Worm (Caenorhabditis elegans) whole organism, mixed stage, embryonic: Measurements from ENCODE around the gene C05G5.7.

ENCODE experiments used
- M03D4.4 ChIP-seq: sonication (generic microtip); optimal IDR thresholded peaks from 2 replicates; lab custom pipeline; 2017; ENCODE audit warnings: mild to moderate bottlenecking, missing genetic modification characterization, missing compliant biosample characterization
- bed-3 ChIP-seq: fragments of 200-800 bp; sonication (Bioruptor generic); optimal IDR thresholded peaks from 3 replicates; lab custom pipeline; 2018; ENCODE audit warnings: mild to moderate bottlenecking, missing genetic modification characterization, moderate library complexity, missing compliant biosample characterization
- blmp-1 ChIP-seq: fragments of 150-350 bp; optimal IDR thresholded peaks from 2 replicates; lab custom pipeline; 2014; ENCODE audit warnings: missing biosample characterization, missing genetic modification characterization
- ceh-43 ChIP-seq: fragments of 200-800 bp; sonication (Bioruptor generic); optimal IDR thresholded peaks from 2 replicates; lab custom pipeline; 2018; ENCODE audit warnings: mild to moderate bottlenecking, missing genetic modification characterization, moderate library complexity, missing compliant biosample characterization
- ceh-83 ChIP-seq: fragments of 200-800 bp; sonication (Bioruptor generic); optimal IDR thresholded peaks from 2 replicates; lab custom pipeline; 2018; ENCODE audit warnings: mild to moderate bottlenecking, missing genetic modification characterization, missing compliant biosample characterization
- ces-1 ChIP-seq: fragments of 150-350 bp; optimal IDR thresholded peaks from 2 replicates; lab custom pipeline; 2014; ENCODE audit warnings: missing biosample characterization, missing genetic modification reagents, missing genetic modification characterization
- cnd-1 ChIP-seq: fragments of 200-800 bp; sonication (Bioruptor generic); optimal IDR thresholded peaks from 2 replicates; lab custom pipeline; 2018; ENCODE audit warnings: mild to moderate bottlenecking, missing genetic modification characterization, missing compliant biosample characterization
- elt-1 ChIP-seq: sonication (generic microtip); optimal IDR thresholded peaks from 2 replicates; lab custom pipeline; 2017; ENCODE audit warnings: missing genetic modification characterization, mild to moderate bottlenecking, missing compliant biosample characterization, antibody characterized with exemption, moderate library complexity, borderline replicate concordance; ENCODE audit not compliant: insufficient read depth
- flh-1 ChIP-seq: fragments of 200-800 bp; sonication (Bioruptor generic); optimal IDR thresholded peaks from 2 replicates; lab custom pipeline; 2018; ENCODE audit warnings: mild to moderate bottlenecking, missing genetic modification characterization, moderate library complexity, missing compliant biosample characterization
- ham-2 ChIP-seq: fragments of 200-800 bp; sonication (Bioruptor generic); optimal IDR thresholded peaks from 2 replicates; lab custom pipeline; 2018; ENCODE audit warnings: mild to moderate bottlenecking, missing genetic modification characterization, missing compliant biosample characterization
- hlh-1 ChIP-seq: fragments of 150-350 bp; optimal IDR thresholded peaks from 2 replicates; lab custom pipeline; 2014; ENCODE audit warnings: missing biosample characterization, missing genetic modification reagents, missing genetic modification characterization
- lin-13 ChIP-seq: fragments of 150-350 bp; optimal IDR thresholded peaks from 2 replicates; lab custom pipeline; 2014; ENCODE audit warnings: missing biosample characterization, missing genetic modification characterization
- lin-32 ChIP-seq: fragments of 200-800 bp; sonication (Bioruptor generic); optimal IDR thresholded peaks from 2 replicates; lab custom pipeline; 2018; ENCODE audit warnings: mild to moderate bottlenecking, missing genetic modification characterization, missing compliant biosample characterization
- lsy-2 ChIP-seq: fragments of 150-350 bp; optimal IDR thresholded peaks from 2 replicates; lab custom pipeline; 2014; ENCODE audit warnings: missing biosample characterization, missing genetic modification characterization
- mab-5 ChIP-seq: fragments of 150-350 bp; optimal IDR thresholded peaks from 2 replicates; lab custom pipeline; 2014; ENCODE audit warnings: missing biosample characterization, missing genetic modification characterization
- mep-1 ChIP-seq: fragments of 150-350 bp; optimal IDR thresholded peaks from 2 replicates; lab custom pipeline; 2017; ENCODE audit warnings: missing biosample characterization, missing genetic modification reagents, missing genetic modification characterization, inconsistent platforms
- mls-2 ChIP-seq: sonication (generic microtip); optimal IDR thresholded peaks from 2 replicates; lab custom pipeline; 2016; ENCODE audit warnings: mild to moderate bottlenecking, missing genetic modification characterization, moderate library complexity, missing compliant biosample characterization
- nhr-12 ChIP-seq: fragments of 150-350 bp; optimal IDR thresholded peaks from 2 replicates; lab custom pipeline; 2014; ENCODE audit warnings: missing biosample characterization, missing genetic modification characterization
- nhr-2 ChIP-seq: fragments of 150-350 bp; optimal IDR thresholded peaks from 2 replicates; lab custom pipeline; 2014; ENCODE audit warnings: missing biosample characterization, missing genetic modification characterization
- nhr-237 ChIP-seq: fragments of 150-350 bp; optimal IDR thresholded peaks from 2 replicates; lab custom pipeline; 2014; ENCODE audit warnings: missing biosample characterization, missing genetic modification characterization
- nhr-76 ChIP-seq: sonication (generic microtip); optimal IDR thresholded peaks from 2 replicates; lab custom pipeline; 2017; ENCODE audit warnings: missing biosample characterization, missing genetic modification characterization
- sem-2 ChIP-seq: fragments of 200-800 bp; sonication (Bioruptor generic); optimal IDR thresholded peaks from 2 replicates; lab custom pipeline; 2018; ENCODE audit warnings: mild to moderate bottlenecking, missing genetic modification characterization, missing compliant biosample characterization
- snpc-4 ChIP-seq: fragments of 150-350 bp; optimal IDR thresholded peaks from 2 replicates; lab custom pipeline; 2014; ENCODE audit warnings: missing biosample characterization, missing genetic modification characterization
- sptf-1 ChIP-seq: sonication (generic microtip); optimal IDR thresholded peaks from 2 replicates; lab custom pipeline; 2017; ENCODE audit warnings: mild to moderate bottlenecking, missing genetic modification characterization, moderate library complexity, missing compliant biosample characterization
- tbx-8 ChIP-seq: fragments of 200-800 bp; sonication (Bioruptor generic); optimal IDR thresholded peaks from 2 replicates; lab custom pipeline; 2018; ENCODE audit warnings: mild to moderate bottlenecking, missing genetic modification characterization, moderate library complexity, missing compliant biosample characterization
- unc-120 ChIP-seq: sonication (generic microtip); optimal IDR thresholded peaks from 2 replicates; lab custom pipeline; 2017; ENCODE audit warnings: missing genetic modification characterization, missing compliant biosample characterization; ENCODE audit not compliant: poor library complexity, severe bottlenecking
- unc-39 ChIP-seq: fragments of 150-350 bp; optimal IDR thresholded peaks from 2 replicates; lab custom pipeline; 2014; ENCODE audit warnings: missing biosample characterization, missing genetic modification characterization
- zip-8 ChIP-seq: fragments of 150-350 bp; optimal IDR thresholded peaks from 2 replicates; lab custom pipeline; 2014; ENCODE audit warnings: missing biosample characterization, missing genetic modification characterization
- ztf-11 ChIP-seq: fragments of 150-350 bp; optimal IDR thresholded peaks from 2 replicates; lab custom pipeline; 2014; ENCODE audit warnings: missing biosample characterization, missing genetic modification characterization

C05G5.7 gene

ce11 chrX:14778112-14778511 is 34.5 kb upstream of the C05G5.7 start:
- no peak for TF ChIP-seq ceh-43 (GFP tag; lab: Kevin White, UChicago)
- no peak for TF ChIP-seq unc-39 (tag; lab: Kevin White, UChicago)
- no peak for TF ChIP-seq nhr-76 (tag; lab: Kevin White, UChicago)
- TF ChIP-seq M03D4.4 (tag; lab: Kevin White, UChicago), result no peak
- no peak for TF ChIP-seq nhr-12
- no peak for TF ChIP-seq blmp-1 (tag; lab: Kevin White, UChicago)
- TF ChIP-seq ces-1, result peak; percentile 89

- TF ChIP-seq unc-39 (tag; lab: Kevin White, UChicago), result no peak
- peak; percentile 34 for TF ChIP-seq lsy-2 (tag; lab: Kevin White, UChicago)
- TF ChIP-seq, all 35 proteins: peak for 1
Observed at ce11 chrX:14776312-14776711, 32.7 kb upstream of the C05G5.7 start.

DNA sequence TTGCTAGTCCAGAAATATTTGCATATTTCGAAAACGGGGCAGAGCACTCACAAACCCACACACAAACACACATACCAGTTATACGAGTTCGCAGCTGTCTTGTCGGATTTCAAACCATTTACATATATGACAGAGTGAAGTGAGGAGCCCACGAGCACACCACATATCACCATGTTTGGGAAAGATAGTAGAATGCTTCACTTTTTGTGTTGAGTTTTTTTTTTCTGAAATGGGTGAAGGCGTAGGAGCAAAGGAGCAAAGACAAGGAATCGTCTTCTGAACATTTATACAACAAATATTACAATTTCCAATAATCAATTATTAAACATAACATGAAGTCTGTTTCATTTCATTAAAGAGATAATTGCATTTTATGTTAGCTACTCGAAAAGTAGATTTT is 31.6 kb upstream of the C05G5.7 start:
- TF ChIP-seq bed-3 (no peak), sem-2 (GFP tag; lab: Kevin White, UChicago) (no peak), lin-32 (no peak), unc-39 (tag; lab: Kevin White, UChicago) (no peak), ceh-43 (GFP tag; lab: Kevin White, UChicago) (no peak), zip-8 (tag; lab: Kevin White, UChicago) (no peak)
- TF ChIP-seq, all 35 proteins: peak for 0

ce11 chrX:14773238-14773637 is 29.7 kb upstream of the C05G5.7 start, which contains the start of gene unc-3:
Gene unc-3 (plus strand): TSS chrX:14773538.
- no peak for TF ChIP-seq elt-1
- no peak for TF ChIP-seq M03D4.4 (tag; lab: Kevin White, UChicago)
- TF ChIP-seq nhr-237 (tag; lab: Kevin White, UChicago), result no peak

ce11 chrX:14771682-14772081 is 28.1 kb upstream of the C05G5.7 start, which contains the start of gene Y16B4A.2:
Gene Y16B4A.2 (minus strand): TSS chrX:14771851.
- TF ChIP-seq unc-39 (tag; lab: Kevin White, UChicago) (no peak), cnd-1 (tag; lab: Kevin White, UChicago) (no peak), ces-1 (no peak), sptf-1 (tag; lab: Kevin White, UChicago) (no peak), ham-2 (no peak), nhr-76 (tag; lab: Kevin White, UChicago) (no peak), unc-120 (tag; lab: Kevin White, UChicago) (no peak), tbx-8 (GFP tag; lab: Kevin White, UChicago) (no peak), nhr-2 (tag; lab: Kevin White, UChicago) (no peak), nhr-12 (no peak), lsy-2 (tag; lab: Kevin White, UChicago) (no peak), zip-8 (tag; lab: Kevin White, UChicago) (no peak), ztf-11 (tag; lab: Kevin White, UChicago) (no peak), mab-5 (tag; lab: Kevin White, UChicago) (no peak), blmp-1 (tag; lab: Kevin White, UChicago) (no peak), ceh-83 (GFP tag; lab: Kevin White, UChicago) (no peak), sem-2 (GFP tag; lab: Kevin White, UChicago) (no peak)

DNA sequence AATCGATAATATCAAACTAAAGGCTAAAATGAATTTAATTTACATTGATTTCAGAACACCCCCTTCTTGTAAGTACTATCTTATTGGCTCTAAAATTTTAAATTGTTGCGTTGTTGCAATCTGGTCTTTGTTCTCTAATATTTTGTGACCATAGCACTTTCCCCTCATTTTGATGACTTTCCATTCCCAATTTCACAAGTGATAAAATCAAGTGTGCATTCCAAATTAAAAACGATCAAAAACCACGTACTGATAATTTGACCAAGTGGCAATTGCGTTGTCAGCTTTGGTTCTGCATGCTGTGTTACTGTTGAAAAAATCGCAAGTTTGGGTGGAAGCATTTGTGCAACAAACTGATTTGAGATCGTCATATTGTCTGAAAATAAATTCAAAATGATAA is 26.8 kb upstream of the C05G5.7 start:
- no peak for TF ChIP-seq M03D4.4 (tag; lab: Kevin White, UChicago)

DNA sequence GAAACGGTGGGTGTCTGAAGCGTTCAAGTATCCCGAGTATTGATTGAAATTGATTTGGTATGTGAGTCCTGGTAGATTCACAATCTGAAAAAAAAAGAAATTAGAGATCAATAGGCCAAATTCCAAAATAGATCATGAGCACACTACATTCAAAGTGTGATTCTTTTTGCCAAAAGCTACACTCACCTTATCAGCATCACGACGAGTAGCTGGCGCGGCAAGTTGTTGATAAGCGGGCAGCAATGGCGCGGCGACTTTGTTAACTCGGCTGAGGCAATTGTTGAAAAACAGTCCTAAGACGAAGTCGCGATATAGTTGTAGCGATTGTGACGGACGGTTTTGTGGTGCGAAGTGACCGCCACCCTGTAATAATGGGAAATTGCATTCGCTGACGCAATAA is 25.4 kb upstream of the C05G5.7 start:
- no peak for TF ChIP-seq zip-8 (tag; lab: Kevin White, UChicago)
- no peak for TF ChIP-seq lin-13 (tag; lab: Kevin White, UChicago)
- no peak for TF ChIP-seq tbx-8 (GFP tag; lab: Kevin White, UChicago)
- no peak for TF ChIP-seq mep-1
- TF ChIP-seq mls-2 (tag; lab: Kevin White, UChicago), result no peak
- no peak for TF ChIP-seq flh-1 (GFP tag; lab: Kevin White, UChicago)
- TF ChIP-seq ces-1, result no peak
- no peak for TF ChIP-seq hlh-1 (tag; lab: Kevin White, UChicago)
- no peak for TF ChIP-seq lsy-2 (tag; lab: Kevin White, UChicago)
- no peak for TF ChIP-seq snpc-4 (tag; lab: Kevin White, UChicago)
- no peak for TF ChIP-seq blmp-1 (tag; lab: Kevin White, UChicago)
- no peak for TF ChIP-seq M03D4.4 (tag; lab: Kevin White, UChicago)
- TF ChIP-seq lin-32, result no peak
